Worm (Caenorhabditis elegans): ENCODE measurements around the gene fbl-1.

fbl-1 gene

ce11 chrIV:9588784-9589457, 48.3 kb downstream of the fbl-1 start, which contains the start of gene trcs-1 (continued):
- TF ChIP-seq C17E4.6 (GFP tag; IDR thresholded peaks at IDR 0.05) (peak; percentile 49; the same call in 1 of the 2 replicates), attf-3 (GFP tag; conservative IDR thresholded peaks at IDR 0.05) (0 out of 2 replicates have a peak, but pooled peaks have one; percentile 53), dpl-1 (GFP tag; optimal IDR thresholded peaks at IDR 0.05) (peak; percentile 83), snpc-1.3 (tag; optimal IDR thresholded peaks at IDR 0.05; ENCODE audit: insufficient read depth) (peak; percentile 60), aptf-3 (GFP tag; IDR thresholded peaks at IDR 0.05) (no peak), mes-4 (tag; optimal IDR thresholded peaks at IDR 0.05) (no peak), atf-7 (tag; optimal IDR thresholded peaks at IDR 0.05) (no peak), sdz-38 (tag; optimal IDR thresholded peaks at IDR 0.05) (no peak), F33H1.4 (GFP tag; IDR thresholded peaks at IDR 0.05) (peak; percentile 96), D2030.7 (GFP tag; IDR thresholded peaks at IDR 0.05) (peak; percentile 77; the same call in 1 of the 2 replicates), T07F8.4 (tag; optimal IDR thresholded peaks at IDR 0.05) (no peak), ets-4 (GFP tag; optimal IDR thresholded peaks at IDR 0.05) (no peak), dpff-1 (tag; optimal IDR thresholded peaks at IDR 0.05) (no peak), F49E8.2 (tag; optimal IDR thresholded peaks at IDR 0.05; ENCODE audit: insufficient read depth) (peak; percentile 70), B0035.1 (tag; optimal IDR thresholded peaks at IDR 0.05) (no peak), F39B2.1 (GFP tag; IDR thresholded peaks at IDR 0.05) (no peak), rpc-1 (optimal IDR thresholded peaks at IDR 0.05) (no peak), rpc-1 (tag; optimal IDR thresholded peaks at IDR 0.05) (no peak), snpc-4 (GFP tag; optimal IDR thresholded peaks at IDR 0.05) (peak; percentile 66), snpc-4 (tag; optimal IDR thresholded peaks at IDR 0.05) (peak in 3 of 4 experiments; percentile 10 to 78 (median 26)), egrh-3 (GFP tag; IDR thresholded peaks at IDR 0.05) (no peak), bed-2 (GFP tag; IDR thresholded peaks at IDR 0.05) (no peak), lin-26 (GFP tag; IDR thresholded peaks at IDR 0.05) (no peak), dox-1 (GFP tag; IDR thresholded peaks at IDR 0.05) (peak; percentile 80; the same call in 1 of the 2 replicates), sea-2 (GFP tag; IDR thresholded peaks at IDR 0.05) (no peak), ztf-25 (GFP tag; IDR thresholded peaks at IDR 0.05) (no peak), madf-6 (GFP tag; IDR thresholded peaks at IDR 0.05) (peak; percentile 98), madf-8 (GFP tag; conservative IDR thresholded peaks at IDR 0.05) (peak; percentile 92), K12H6.12 (tag; optimal IDR thresholded peaks at IDR 0.05) (no peak), F57A8.1 (GFP tag; optimal IDR thresholded peaks at IDR 0.05) (no peak), die-1 (tag; optimal IDR thresholded peaks at IDR 0.05) (no peak), attf-6 (GFP tag; IDR thresholded peaks at IDR 0.05) (0 out of 2 replicates have a peak, but pooled peaks have one; percentile 64), C06A6.2 (GFP tag; conservative IDR thresholded peaks at IDR 0.05) (no peak), aptf-2 (GFP tag; conservative IDR thresholded peaks at IDR 0.05) (no peak), F23B12.7 (tag; optimal IDR thresholded peaks at IDR 0.05; ENCODE audit: insufficient read depth) (no peak), F55B11.4 (tag; optimal IDR thresholded peaks at IDR 0.05; ENCODE audit: borderline replicate concordance, insufficient read depth) (no peak), lag-1 (GFP tag; IDR thresholded peaks at IDR 0.05) (no peak), ztf-28 (GFP tag; IDR thresholded peaks at IDR 0.05) (no peak), akir-1 (GFP tag; optimal IDR thresholded peaks at IDR 0.05) (no peak), ztf-22 (GFP tag; optimal IDR thresholded peaks at IDR 0.05) (no peak), chd-7 (tag; optimal IDR thresholded peaks at IDR 0.05) (no peak), let-607 (tag; optimal IDR thresholded peaks at IDR 0.05) (no peak), hmg-1.2 (GFP tag; IDR thresholded peaks at IDR 0.05) (no peak), pbrm-1 (GFP tag; IDR thresholded peaks at IDR 0.05) (no peak), Y79H2A.3 (GFP tag; conservative IDR thresholded peaks at IDR 0.05) (no peak), ZK185.1 (tag; optimal IDR thresholded peaks at IDR 0.05; ENCODE audit: poor library complexity, severe bottlenecking) (no peak), fkh-3 (tag; optimal IDR thresholded peaks at IDR 0.05) (no peak), efl-1 (GFP tag; optimal IDR thresholded peaks at IDR 0.05) (peak; percentile 98)
